Worm (Caenorhabditis elegans) whole organism, late embryonic: Measurements from ENCODE around the gene cbn-1.

Source experiments
- C08G9.2 ChIP-seq: sonication (generic microtip); optimal IDR thresholded peaks from 2 replicates; lab custom pipeline; 2016; ENCODE audit warnings: mild to moderate bottlenecking, missing genetic modification characterization, moderate library complexity, missing compliant biosample characterization
- C38D4.7 ChIP-seq: fragments of 200-800 bp; sonication (Bioruptor generic); optimal IDR thresholded peaks from 2 replicates; lab custom pipeline; 2018; ENCODE audit warnings: mild to moderate bottlenecking, missing genetic modification characterization, moderate library complexity, missing compliant biosample characterization
- Y22D7AL.16 ChIP-seq: sonication (generic microtip); optimal IDR thresholded peaks from 2 replicates; lab custom pipeline; 2016; ENCODE audit warnings: missing genetic modification characterization, missing compliant biosample characterization
- ama-1 ChIP-seq: fragments of 150-350 bp; optimal IDR thresholded peaks from 2 replicates; lab custom pipeline; 2014
- ceh-18 ChIP-seq: sonication (generic microtip); optimal IDR thresholded peaks from 2 replicates; lab custom pipeline; 2016; ENCODE audit warnings: missing genetic modification characterization, missing compliant biosample characterization
- ceh-2 ChIP-seq: sonication (generic microtip); optimal IDR thresholded peaks from 2 replicates; lab custom pipeline; 2016; ENCODE audit warnings: missing genotype, missing genetic modification characterization, missing compliant biosample characterization
- ceh-24 ChIP-seq: sonication (generic microtip); optimal IDR thresholded peaks from 2 replicates; lab custom pipeline; 2016; ENCODE audit warnings: mild to moderate bottlenecking, missing genetic modification characterization, missing compliant biosample characterization
- ceh-31 ChIP-seq: sonication (generic microtip); optimal IDR thresholded peaks from 2 replicates; lab custom pipeline; 2016; ENCODE audit warnings: missing genetic modification characterization, missing compliant biosample characterization
- ceh-6 ChIP-seq: fragments of 200-800 bp; sonication (Bioruptor generic); optimal IDR thresholded peaks from 2 replicates; lab custom pipeline; 2018; ENCODE audit warnings: mild to moderate bottlenecking, missing genetic modification characterization, missing compliant biosample characterization
- ceh-9 ChIP-seq: sonication (generic microtip); optimal IDR thresholded peaks from 2 replicates; lab custom pipeline; 2016; ENCODE audit warnings: mild to moderate bottlenecking, missing genetic modification characterization, inconsistent platforms, missing compliant biosample characterization
- elt-4 ChIP-seq: sonication (generic microtip); optimal IDR thresholded peaks from 2 replicates; lab custom pipeline; 2016; ENCODE audit warnings: missing genetic modification characterization, missing compliant biosample characterization
- ets-4 ChIP-seq: sonication (generic microtip); optimal IDR thresholded peaks from 2 replicates; lab custom pipeline; 2016; ENCODE audit warnings: missing genetic modification characterization, missing compliant biosample characterization
- fkh-10 ChIP-seq: fragments of 150-350 bp; optimal IDR thresholded peaks from 2 replicates; lab custom pipeline; 2014; ENCODE audit warnings: missing biosample characterization, missing genetic modification reagents, missing genetic modification characterization
- fkh-6 ChIP-seq: sonication (generic microtip); optimal IDR thresholded peaks from 2 replicates; lab custom pipeline; 2016; ENCODE audit warnings: missing genetic modification characterization, missing compliant biosample characterization
- gmeb-2 ChIP-seq: sonication (generic microtip); optimal IDR thresholded peaks from 2 replicates; lab custom pipeline; 2016; ENCODE audit warnings: missing genetic modification characterization, inconsistent platforms, missing compliant biosample characterization
- hlh-13 ChIP-seq: fragments of 200-800 bp; sonication (Bioruptor generic); optimal IDR thresholded peaks from 2 replicates; lab custom pipeline; 2018; ENCODE audit warnings: mild to moderate bottlenecking, missing genetic modification characterization, missing compliant biosample characterization
- hlh-30 ChIP-seq: sonication (generic microtip); optimal IDR thresholded peaks from 2 replicates; lab custom pipeline; 2017; ENCODE audit warnings: antibody characterized with exemption, missing genetic modification characterization, missing compliant biosample characterization; ENCODE audit not compliant: insufficient read depth
- hlh-8 ChIP-seq: sonication (generic microtip); optimal IDR thresholded peaks from 2 replicates; lab custom pipeline; 2016; ENCODE audit warnings: missing genotype, missing genetic modification characterization, missing compliant biosample characterization
- lim-6 ChIP-seq: sonication (generic microtip); optimal IDR thresholded peaks from 2 replicates; lab custom pipeline; 2016; ENCODE audit warnings: missing genetic modification characterization, missing compliant biosample characterization
- lin-11 ChIP-seq: fragments of 200-800 bp; sonication (Bioruptor generic); optimal IDR thresholded peaks from 2 replicates; lab custom pipeline; 2018; ENCODE audit warnings: mild to moderate bottlenecking, missing genetic modification characterization, missing compliant biosample characterization
- nhr-232 ChIP-seq: sonication (generic microtip); optimal IDR thresholded peaks from 2 replicates; lab custom pipeline; 2016; ENCODE audit warnings: missing genetic modification characterization, missing compliant biosample characterization
- npax-4 ChIP-seq: sonication (generic microtip); optimal IDR thresholded peaks from 2 replicates; lab custom pipeline; 2016; ENCODE audit warnings: missing genetic modification characterization, missing compliant biosample characterization
- pros-1 ChIP-seq: fragments of 150-350 bp; optimal IDR thresholded peaks from 2 replicates; lab custom pipeline; 2014; ENCODE audit warnings: missing biosample characterization, missing genetic modification reagents, missing genetic modification characterization
- ref-2 ChIP-seq: sonication (generic microtip); optimal IDR thresholded peaks from 2 replicates; lab custom pipeline; 2016; ENCODE audit warnings: missing genetic modification characterization, missing compliant biosample characterization
- rnt-1 ChIP-seq: sonication (generic microtip); optimal IDR thresholded peaks from 2 replicates; lab custom pipeline; 2016; ENCODE audit warnings: missing genetic modification characterization, missing compliant biosample characterization
- syd-9 ChIP-seq: sonication (generic microtip); optimal IDR thresholded peaks from 2 replicates; lab custom pipeline; 2016; ENCODE audit warnings: mild to moderate bottlenecking, missing genetic modification characterization, moderate library complexity, missing compliant biosample characterization
- unc-3 ChIP-seq, 2 experiments: fragments of 200-800 bp in 1 of 2; sonication (Bioruptor generic) in 1 of 2; sonication (generic microtip) in 1 of 2; conservative IDR thresholded peaks in 1 of 2; optimal IDR thresholded peaks in 1 of 2; 2 replicates each; pipeline versions ENCODE4 v1.3.6 to Lab custom; 2016 to 2022; ENCODE audit warnings: missing compliant biosample characterization in 2 of 2, missing genetic modification characterization in 2 of 2, missing genetic modification reagents in 1 of 2
- unc-42 ChIP-seq: sonication (generic microtip); optimal IDR thresholded peaks from 2 replicates; lab custom pipeline; 2016; ENCODE audit warnings: missing genotype, missing genetic modification characterization, missing compliant biosample characterization
- zip-5 ChIP-seq: sonication (generic microtip); optimal IDR thresholded peaks from 2 replicates; lab custom pipeline; 2016; ENCODE audit warnings: missing genetic modification characterization, missing compliant biosample characterization

Gene cbn-1

DNA sequence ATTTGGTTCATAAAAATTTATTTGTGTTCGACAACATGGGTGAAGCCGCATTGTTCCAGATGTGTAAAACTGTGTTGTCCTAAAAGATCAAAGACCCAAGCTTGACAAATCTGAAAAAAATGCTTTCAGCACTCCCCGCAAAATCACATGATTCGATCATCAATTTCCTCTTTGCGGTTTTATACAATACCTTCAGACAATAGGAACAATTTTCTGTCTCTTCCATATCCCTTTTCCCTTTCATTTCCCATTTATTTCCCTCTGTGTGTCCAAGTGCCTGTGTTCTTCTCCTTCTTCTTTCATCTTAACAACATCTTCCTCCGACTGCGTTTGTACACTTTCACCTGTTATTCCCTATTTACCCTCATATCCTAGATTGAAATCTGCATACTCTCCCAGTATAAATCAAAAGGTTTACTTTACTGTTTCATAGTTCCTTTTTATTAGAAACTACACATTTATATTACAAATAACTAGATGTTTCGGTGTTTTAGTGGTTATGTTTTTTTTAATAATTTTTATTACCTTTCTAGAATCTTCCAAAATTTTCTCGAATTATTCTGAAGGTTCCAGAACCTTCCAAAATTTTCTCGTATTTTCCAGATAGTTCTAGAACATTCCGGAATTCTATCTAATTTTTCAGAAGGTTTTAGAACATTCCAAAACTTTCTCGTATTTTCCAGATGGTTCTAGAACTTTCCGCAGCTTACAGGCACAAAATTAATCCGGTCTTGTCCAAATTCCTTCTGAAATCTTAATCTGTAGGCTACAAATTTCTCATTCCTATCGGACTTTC lies 31.1 kb downstream of the cbn-1 start, which contains the start of gene K01A2.5:
Gene K01A2.5, plus strand, starts transcription at position 297 of the 796 bp plus-strand sequence.
- TF ChIP-seq ceh-6 (GFP tag; lab: Kevin White, UChicago) (no peak), hlh-30 (tag; lab: Kevin White, UChicago) (peak; percentile 34), ceh-18 (tag; lab: Kevin White, UChicago) (no peak), rnt-1 (peak; percentile 55)

DNA sequence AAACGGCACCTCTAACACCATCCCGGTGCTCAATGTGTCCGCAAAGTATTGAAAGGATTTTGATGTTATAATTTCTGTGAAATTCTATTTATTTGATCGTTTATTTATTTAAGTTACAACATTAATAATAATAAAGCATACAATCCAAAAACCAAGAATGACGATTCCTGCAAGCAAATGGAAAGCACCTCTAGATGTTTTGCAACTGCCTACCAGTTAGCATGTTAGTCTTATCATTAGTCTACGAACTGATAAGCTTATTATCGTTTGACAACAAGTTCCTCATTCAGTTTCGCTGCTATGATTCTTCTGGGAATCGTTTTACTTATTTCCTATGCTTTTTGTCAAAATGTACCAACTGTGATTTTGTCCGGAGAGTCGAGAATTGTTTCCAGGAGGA lies 32.6 kb downstream of the cbn-1 start, which contains the start of gene K01A2.6:
Gene K01A2.6, plus strand, starts transcription at position 301 of the 400 bp plus-strand sequence.
- TF ChIP-seq unc-42 (tag; lab: Kevin White, UChicago) (no peak), ceh-24 (tag; lab: Kevin White, UChicago) (no peak), hlh-8 (tag; lab: Kevin White, UChicago) (no peak), elt-4 (no peak), ceh-9 (tag; lab: Kevin White, UChicago) (no peak), fkh-6 (tag; lab: Kevin White, UChicago) (no peak), ceh-31 (no peak), ama-1 (no peak), syd-9 (tag; lab: Kevin White, UChicago) (no peak), C08G9.2 (tag; lab: Kevin White, UChicago) (no peak), ceh-18 (tag; lab: Kevin White, UChicago) (no peak)

ce11 chrII:296911-297440 lies 35.3 kb downstream of the cbn-1 start, which contains the start of the genes clec-117 and B0432.1:
clec-117 (minus strand) TSS chrII:297011.
B0432.1 (plus strand) TSS chrII:297390.
- TF ChIP-seq nhr-232: no peak

DNA sequence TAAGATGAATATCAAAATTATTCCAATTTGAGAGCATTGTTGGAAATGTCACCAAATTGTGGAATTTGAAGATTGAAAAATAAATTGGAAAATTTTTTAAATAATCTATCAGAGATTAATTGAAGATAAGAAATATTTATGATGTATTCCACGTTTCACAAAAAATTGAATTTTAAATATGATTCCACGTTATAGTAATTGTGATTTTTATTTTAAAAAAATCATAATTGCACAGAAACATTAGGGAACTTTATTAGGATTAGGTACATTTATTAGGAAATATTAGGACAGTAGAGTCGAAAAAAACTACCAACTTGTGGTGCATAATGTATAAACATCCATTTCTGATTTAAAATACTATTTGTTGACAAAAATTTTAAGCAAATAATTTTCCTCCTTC lies 37.7 kb downstream of the cbn-1 start, which contains the start of gene B0432.11:
Gene B0432.11, minus strand, starts transcription at position 101 of the 400 bp plus-strand sequence.
- TF ChIP-seq ref-2 (tag; lab: Kevin White, UChicago) (no peak), lin-11 (tag; lab: Kevin White, UChicago) (no peak), hlh-13 (GFP tag; lab: Kevin White, UChicago) (no peak), fkh-10 (GFP tag; lab: Kevin White, UChicago) (no peak), npax-4 (no peak), fkh-6 (tag; lab: Kevin White, UChicago) (no peak), gmeb-2 (no peak), lim-6 (tag; lab: Kevin White, UChicago) (no peak), ceh-2 (tag; lab: Kevin White, UChicago) (no peak), ets-4 (tag; lab: Kevin White, UChicago) (no peak), zip-5 (no peak)

- TF ChIP-seq hlh-8 (tag; lab: Kevin White, UChicago) (no peak), ceh-6 (GFP tag; lab: Kevin White, UChicago) (no peak), pros-1 (tag; lab: Kevin White, UChicago) (no peak), unc-3 (GFP tag; conservative IDR thresholded peaks at IDR 0.05; lab: Robert Waterston, UW) (no peak), unc-3 (tag; optimal IDR thresholded peaks at IDR 0.05; lab: Kevin White, UChicago) (no peak), Y22D7AL.16 (tag; lab: Kevin White, UChicago) (no peak), ceh-2 (tag; lab: Kevin White, UChicago) (no peak), ama-1 (no peak)
These were observed 42.0 kb downstream of the cbn-1 start, which contains the start of gene djr-1.1 for ce11 chrII:290282-290681. djr-1.1 (plus strand) TSS chrII:290582.

DNA sequence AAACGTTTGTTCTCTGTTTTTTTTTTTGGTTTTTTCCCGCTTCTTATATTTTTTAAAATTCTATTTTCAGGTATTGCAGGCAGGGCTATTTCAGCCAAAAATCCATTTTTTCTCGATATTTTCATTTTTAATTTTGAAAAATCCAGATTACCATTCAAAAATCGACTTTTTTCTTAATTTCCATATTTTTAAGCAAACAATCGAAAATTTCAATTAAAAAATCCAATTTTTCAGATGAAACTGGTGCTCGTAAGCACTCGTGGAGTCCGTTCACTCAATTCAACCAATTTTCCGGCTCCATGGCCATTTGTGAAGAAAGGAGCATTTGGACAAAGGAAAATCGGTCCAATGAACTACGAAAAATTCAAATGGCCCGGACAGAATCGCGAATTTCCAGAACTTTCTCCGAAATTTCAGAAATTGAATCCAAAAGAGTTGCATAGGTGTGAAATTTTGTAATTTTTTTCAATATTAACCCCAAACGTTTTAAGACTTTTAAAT lies 43.6 kb downstream of the cbn-1 start, which contains the start of gene mrpl-41:
Gene mrpl-41, plus strand, starts transcription at position 235 of the 501 bp plus-strand sequence.
- no peak for TF ChIP-seq C38D4.7 (GFP tag; lab: Kevin White, UChicago)
- TF ChIP-seq pros-1 (tag; lab: Kevin White, UChicago): no peak
